Worm (Caenorhabditis elegans) whole organism, L2 larva: ENCODE results near the gene F44E5.1.

Experiments used
- C34F6.9 ChIP-seq: fragments of 150-350 bp; optimal IDR thresholded peaks from 2 replicates; lab custom pipeline; 2014; ENCODE audit warnings: missing biosample characterization, missing genetic modification characterization
- F13H6.1 ChIP-seq: sonication (generic microtip); optimal IDR thresholded peaks from 2 replicates; lab custom pipeline; 2016; ENCODE audit warnings: missing genetic modification characterization, missing compliant biosample characterization
- R02D3.7 ChIP-seq: fragments of 150-350 bp; optimal IDR thresholded peaks from 2 replicates; lab custom pipeline; 2014; ENCODE audit warnings: missing biosample characterization, missing genetic modification characterization
- Y55F3AM.14 ChIP-seq: fragments of 200-800 bp; sonication (Bioruptor generic); optimal IDR thresholded peaks from 2 replicates; lab custom pipeline; 2018; ENCODE audit warnings: mild to moderate bottlenecking, missing genetic modification characterization, missing compliant biosample characterization
- alr-1 ChIP-seq: fragments of 150-350 bp; optimal IDR thresholded peaks from 2 replicates; lab custom pipeline; 2014; ENCODE audit warnings: missing biosample characterization, missing genetic modification characterization
- ama-1 ChIP-seq: fragments of 150-350 bp; optimal IDR thresholded peaks from 2 replicates; lab custom pipeline; 2018; ENCODE audit warnings: inconsistent platforms
- blmp-1 ChIP-seq: sonication (generic microtip); optimal IDR thresholded peaks from 2 replicates; lab custom pipeline; 2017; ENCODE audit warnings: missing genetic modification characterization, mild to moderate bottlenecking, missing compliant biosample characterization, antibody characterized with exemption, moderate library complexity; ENCODE audit not compliant: insufficient read depth
- ceh-82 ChIP-seq: fragments of 150-350 bp; optimal IDR thresholded peaks from 2 replicates; lab custom pipeline; 2014; ENCODE audit warnings: missing biosample characterization, missing genetic modification characterization
- crh-2 ChIP-seq: sonication (generic microtip); optimal IDR thresholded peaks from 2 replicates; lab custom pipeline; 2017; ENCODE audit warnings: missing biosample characterization, missing genetic modification characterization
- egl-27 ChIP-seq: sonication (generic microtip); optimal IDR thresholded peaks from 3 replicates; lab custom pipeline; 2017; ENCODE audit warnings: missing biosample characterization, missing genetic modification reagents, missing genetic modification characterization
- elt-1 ChIP-seq: fragments of 150-350 bp; optimal IDR thresholded peaks from 2 replicates; lab custom pipeline; 2014; ENCODE audit warnings: missing biosample characterization, missing genetic modification characterization
- elt-3 ChIP-seq: sonication (generic microtip); optimal IDR thresholded peaks from 2 replicates; lab custom pipeline; 2017; ENCODE audit warnings: missing biosample characterization, missing genetic modification characterization
- fos-1 ChIP-seq: fragments of 150-350 bp; optimal IDR thresholded peaks from 2 replicates; lab custom pipeline; 2014; ENCODE audit warnings: missing biosample characterization, missing genetic modification characterization
- gmeb-1 ChIP-seq: fragments of 150-350 bp; optimal IDR thresholded peaks from 2 replicates; lab custom pipeline; 2014; ENCODE audit warnings: missing biosample characterization, missing genetic modification characterization
- lin-11 ChIP-seq: fragments of 150-350 bp; sonication (generic microtip); optimal IDR thresholded peaks from 2 replicates; lab custom pipeline; 2014; ENCODE audit warnings: missing biosample characterization, missing genetic modification characterization, inconsistent platforms, mixed read lengths
- lin-13 ChIP-seq: fragments of 150-350 bp; optimal IDR thresholded peaks from 2 replicates; lab custom pipeline; 2014; ENCODE audit warnings: missing biosample characterization, missing genetic modification reagents, missing genetic modification characterization
- lsy-2 ChIP-seq, 2 experiments: fragments of 150-350 bp in 1 of 2; sonication (generic microtip) in 1 of 2; optimal IDR thresholded peaks; 2 replicates each; lab custom pipeline; 2014 to 2017; ENCODE audit warnings: missing biosample characterization in 2 of 2, missing genetic modification characterization in 2 of 2
- mab-5 ChIP-seq: fragments of 150-350 bp; optimal IDR thresholded peaks from 2 replicates; lab custom pipeline; 2014; ENCODE audit warnings: missing biosample characterization, missing genetic modification characterization
- mbf-1 ChIP-seq: sonication (generic microtip); optimal IDR thresholded peaks from 2 replicates; lab custom pipeline; 2017; ENCODE audit warnings: missing biosample characterization, missing genetic modification characterization
- mdl-1 ChIP-seq, 2 experiments: fragments of 150-350 bp in 1 of 2; sonication (generic microtip) in 1 of 2; optimal IDR thresholded peaks; 2 replicates each; lab custom pipeline; 2017; ENCODE audit warnings: missing biosample characterization in 2 of 2, missing genetic modification characterization in 2 of 2
- nhr-12 ChIP-seq: fragments of 150-350 bp; optimal IDR thresholded peaks from 2 replicates; lab custom pipeline; 2014; ENCODE audit warnings: missing biosample characterization, missing genetic modification characterization
- nhr-129 ChIP-seq: fragments of 150-350 bp; optimal IDR thresholded peaks from 2 replicates; lab custom pipeline; 2014; ENCODE audit warnings: missing biosample characterization, missing genetic modification characterization
- nhr-21 ChIP-seq: fragments of 150-350 bp; optimal IDR thresholded peaks from 2 replicates; lab custom pipeline; 2014; ENCODE audit warnings: missing biosample characterization, missing genetic modification characterization
- nhr-23 ChIP-seq: fragments of 150-350 bp; optimal IDR thresholded peaks from 2 replicates; lab custom pipeline; 2014; ENCODE audit warnings: missing biosample characterization, missing genetic modification reagents, missing genetic modification characterization
- nhr-237 ChIP-seq: fragments of 150-350 bp; optimal IDR thresholded peaks from 2 replicates; lab custom pipeline; 2014; ENCODE audit warnings: missing biosample characterization, missing genetic modification characterization
- nhr-25 ChIP-seq: fragments of 150-350 bp; sonication (generic microtip); optimal IDR thresholded peaks from 3 replicates; lab custom pipeline; 2014; ENCODE audit warnings: missing biosample characterization, missing genetic modification characterization
- nhr-77 ChIP-seq: fragments of 150-350 bp; optimal IDR thresholded peaks from 2 replicates; lab custom pipeline; 2014; ENCODE audit warnings: missing biosample characterization, missing genetic modification characterization
- sem-4 ChIP-seq: fragments of 150-350 bp; optimal IDR thresholded peaks from 2 replicates; lab custom pipeline; 2014; ENCODE audit warnings: missing biosample characterization, missing genetic modification reagents, missing genetic modification characterization
- skn-1 ChIP-seq: sonication (generic microtip); optimal IDR thresholded peaks from 2 replicates; lab custom pipeline; 2017; ENCODE audit warnings: missing biosample characterization, missing genetic modification characterization
- sma-9 ChIP-seq, 2 experiments: fragments of 150-350 bp in 1 of 2; sonication (generic microtip) in 1 of 2; optimal IDR thresholded peaks; 2 replicates each; lab custom pipeline; 2014 to 2016; ENCODE audit warnings: missing genetic modification characterization in 2 of 2, mild to moderate bottlenecking in 1 of 2, missing biosample characterization in 1 of 2, missing compliant biosample characterization in 1 of 2, missing genetic modification reagents in 1 of 2, moderate library complexity in 1 of 2
- snpc-4 ChIP-seq: fragments of 150-350 bp; optimal IDR thresholded peaks from 2 replicates; lab custom pipeline; 2014; ENCODE audit warnings: missing biosample characterization, missing genetic modification characterization
- unc-55 ChIP-seq: fragments of 150-350 bp; sonication (generic microtip); optimal IDR thresholded peaks from 3 replicates; lab custom pipeline; 2014; ENCODE audit warnings: missing biosample characterization, missing genetic modification reagents, missing genetic modification characterization
- zag-1 ChIP-seq: fragments of 150-350 bp; optimal IDR thresholded peaks from 2 replicates; lab custom pipeline; 2014; ENCODE audit warnings: missing biosample characterization, missing genetic modification characterization
- ztf-1 ChIP-seq: fragments of 200-800 bp; sonication (Bioruptor generic); conservative IDR thresholded peaks from 2 replicates; pipeline ENCODE4 v1.3.6; 2022; ENCODE audit warnings: missing genetic modification characterization, missing compliant biosample characterization
- ztf-11 ChIP-seq: sonication (generic microtip); optimal IDR thresholded peaks from 2 replicates; lab custom pipeline; 2017; ENCODE audit warnings: missing biosample characterization, missing genetic modification characterization
- ztf-4 ChIP-seq: fragments of 150-350 bp; optimal IDR thresholded peaks from 2 replicates; lab custom pipeline; 2014; ENCODE audit warnings: missing biosample characterization, missing genetic modification characterization

The F44E5.1 gene

ce11 chrII:11756684-11757107 is 17.7 kb downstream of the F44E5.1 start:
- peak; percentile 50 for TF ChIP-seq snpc-4 (tag; lab: Kevin White, UChicago)
- TF ChIP-seq ama-1 (lab: Kevin White, UChicago) = peak; percentile 99
- TF ChIP-seq alr-1 (tag; lab: Kevin White, UChicago) = no peak
- TF ChIP-seq sem-4 = peak; percentile 63
- TF ChIP-seq F13H6.1 (tag; lab: Kevin White, UChicago) = peak; percentile 30
- TF ChIP-seq lsy-2 (tag; optimal IDR thresholded peaks at IDR 0.05; lab: Kevin White, UChicago) = peak in 1 of 2 experiments; percentile 89
- peak; percentile 62 for TF ChIP-seq nhr-12
- TF ChIP-seq lin-11 (tag; lab: Kevin White, UChicago) = peak; percentile 45
- peak; percentile 98 for TF ChIP-seq ztf-4 (tag; lab: Kevin White, UChicago)
- no peak for TF ChIP-seq sma-9 (GFP tag; optimal IDR thresholded peaks at IDR 0.05; lab: Kevin White, UChicago)
- no peak for TF ChIP-seq sma-9 (tag; optimal IDR thresholded peaks at IDR 0.05; lab: Kevin White, UChicago)
- TF ChIP-seq nhr-129 (tag; lab: Kevin White, UChicago) = peak; percentile 57
- peak; percentile 56 for TF ChIP-seq skn-1
- TF ChIP-seq nhr-25 (tag; lab: Kevin White, UChicago) = no peak
- TF ChIP-seq nhr-23 (tag; lab: Kevin White, UChicago) = no peak
- no peak for TF ChIP-seq egl-27 (tag; lab: Kevin White, UChicago)
- no peak for TF ChIP-seq mbf-1 (tag; lab: Kevin White, UChicago)
- no peak for TF ChIP-seq mab-5 (tag; lab: Kevin White, UChicago)
- TF ChIP-seq crh-2 (tag; lab: Kevin White, UChicago) = peak; percentile 90
- TF ChIP-seq nhr-21 (tag; lab: Kevin White, UChicago) = no peak
- no peak for TF ChIP-seq elt-3 (tag; lab: Kevin White, UChicago)
- TF ChIP-seq lin-13 (GFP tag; lab: Kevin White, UChicago) = peak; percentile 81
- no peak for TF ChIP-seq ceh-82 (tag; lab: Kevin White, UChicago)
- no peak for TF ChIP-seq Y55F3AM.14 (GFP tag; lab: Kevin White, UChicago)
- TF ChIP-seq nhr-77 (tag; lab: Kevin White, UChicago) = no peak
- TF ChIP-seq ztf-11 = no peak
- TF ChIP-seq fos-1 (tag; lab: Kevin White, UChicago) = no peak
- peak; percentile 45 for TF ChIP-seq unc-55 (GFP tag; lab: Kevin White, UChicago)
- 0 out of 2 replicates have a peak, but pooled peaks have one; percentile 31 for TF ChIP-seq ztf-1 (GFP tag; lab: Robert Waterston, UW)
- TF ChIP-seq C34F6.9 (tag; lab: Kevin White, UChicago) = peak; percentile 97
- no peak for TF ChIP-seq R02D3.7 (tag; lab: Kevin White, UChicago)
- TF ChIP-seq gmeb-1 (tag; lab: Kevin White, UChicago) = peak; percentile 15
- no peak for TF ChIP-seq nhr-237 (tag; lab: Kevin White, UChicago)
- no peak for TF ChIP-seq blmp-1 (tag; lab: Kevin White, UChicago)

ce11 chrII:11753186-11753585 is 21.2 kb downstream of the F44E5.1 start:
- TF ChIP-seq mab-5 (tag; lab: Kevin White, UChicago) (no peak), elt-1 (tag; lab: Kevin White, UChicago) (no peak), unc-55 (GFP tag; lab: Kevin White, UChicago) (no peak), ceh-82 (tag; lab: Kevin White, UChicago) (no peak), mdl-1 (tag; optimal IDR thresholded peaks at IDR 0.05; lab: Kevin White, UChicago) (no peak), snpc-4 (tag; lab: Kevin White, UChicago) (peak; percentile 79)

DNA sequence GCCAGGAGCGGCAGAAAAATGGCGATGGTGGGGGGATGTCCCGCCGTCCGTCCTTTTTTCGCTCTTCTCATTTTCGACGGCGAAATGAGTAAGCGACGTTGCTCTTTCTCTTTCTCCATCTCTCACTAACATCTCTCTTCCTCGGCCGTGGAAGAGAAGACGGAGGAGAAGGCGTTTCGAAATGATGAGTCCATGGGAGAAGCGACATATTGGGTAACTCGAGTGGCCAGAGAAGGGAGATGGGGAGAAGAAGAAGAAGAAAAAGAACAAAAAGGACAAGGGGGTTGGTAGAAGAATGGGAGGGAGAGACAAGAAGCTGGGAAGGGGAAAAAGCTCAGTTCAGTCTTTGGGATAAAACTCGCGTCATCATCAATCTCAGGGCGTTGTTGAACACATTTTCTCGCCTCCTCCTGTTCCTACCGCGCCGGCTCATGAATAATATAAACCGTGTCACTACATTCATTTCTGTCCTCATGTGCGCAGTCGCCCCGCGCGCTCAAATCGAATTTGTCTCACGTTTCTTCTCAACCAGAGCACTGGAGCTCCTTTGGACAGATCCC is 22.7 kb downstream of the F44E5.1 start:
- peak in 1 of 2 experiments; percentile 60 for TF ChIP-seq lsy-2 (tag; optimal IDR thresholded peaks at IDR 0.05; lab: Kevin White, UChicago)
- TF ChIP-seq nhr-129 (tag; lab: Kevin White, UChicago) = peak; percentile 80
- peak; percentile 19 for TF ChIP-seq lin-13 (GFP tag; lab: Kevin White, UChicago)
- TF ChIP-seq sem-4 = peak; percentile 41
- TF ChIP-seq ceh-82 (tag; lab: Kevin White, UChicago) = no peak
- no peak for TF ChIP-seq nhr-77 (tag; lab: Kevin White, UChicago)
- no peak for TF ChIP-seq crh-2 (tag; lab: Kevin White, UChicago)
- TF ChIP-seq Y55F3AM.14 (GFP tag; lab: Kevin White, UChicago) = peak; percentile 32
- TF ChIP-seq fos-1 (tag; lab: Kevin White, UChicago) = peak; percentile 15
- TF ChIP-seq zag-1 (tag; lab: Kevin White, UChicago) = peak; percentile 84
- TF ChIP-seq mdl-1 (tag; optimal IDR thresholded peaks at IDR 0.05; lab: Kevin White, UChicago) = peak in 1 of 2 experiments; percentile 5
- TF ChIP-seq lin-11 (tag; lab: Kevin White, UChicago) = peak; percentile 33
- peak; percentile 69 for TF ChIP-seq C34F6.9 (tag; lab: Kevin White, UChicago)
- peak; percentile 82 for TF ChIP-seq unc-55 (GFP tag; lab: Kevin White, UChicago)
